Fruit fly (Drosophila melanogaster) whole organism, prepupa: ENCODE measurements around the gene na.

Source experiments
- CG3032 ChIP-seq: fragments of 200-800 bp; optimal IDR thresholded peaks from 2 replicates; lab custom pipeline; 2019; ENCODE audit warnings: missing biosample characterization, mild to moderate bottlenecking, missing genetic modification characterization, moderate library complexity
- CG32006 ChIP-seq: fragments of 200-800 bp; sonication (Bioruptor generic); optimal IDR thresholded peaks from 3 replicates; lab custom pipeline; 2017; ENCODE audit warnings: missing biosample characterization, mild to moderate bottlenecking, missing genetic modification characterization
- Met ChIP-seq: fragments of 200-800 bp; sonication (Bioruptor generic); optimal IDR thresholded peaks from 3 replicates; lab custom pipeline; 2016; ENCODE audit warnings: missing biosample characterization, missing genetic modification characterization

DNA sequence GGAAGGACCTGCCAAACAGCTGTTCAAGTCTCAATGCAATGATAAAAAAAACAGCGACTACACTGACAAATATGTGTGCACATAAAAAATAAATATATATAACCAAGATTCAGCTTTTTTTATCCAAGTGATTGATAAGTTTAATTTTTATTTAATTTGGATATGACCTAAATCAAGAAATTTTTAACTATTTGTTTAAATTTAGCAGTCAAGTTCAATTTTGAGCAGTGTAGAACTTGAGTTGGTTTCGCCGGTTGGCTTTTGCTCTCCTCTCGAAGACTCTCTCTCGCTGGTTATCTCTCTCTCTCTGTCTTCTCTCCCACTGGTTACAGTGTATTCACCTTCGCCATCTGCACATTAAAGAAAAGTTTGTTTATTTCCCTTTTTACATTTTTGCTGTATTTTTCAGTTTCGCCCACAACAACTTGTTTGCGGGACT, 48.1 kb upstream of the na start:
- TF ChIP-seq CG3032 (tag; lab: Kevin White, UChicago): peak; percentile 98
- peak; percentile 98 for TF ChIP-seq Met (GFP tag; lab: Kevin White, UChicago)
- TF ChIP-seq CG32006 (GFP tag; lab: Kevin White, UChicago): peak; percentile 95
